Worm (Caenorhabditis elegans) whole organism, young adult: ENCODE results near the gene chil-12.

Source experiments
- C17E4.6 ChIP-seq: fragments of 200-800 bp; sonication (Bioruptor generic); IDR thresholded peaks from 2 replicates; pipeline ENCODE4 v1.3.6; 2022; ENCODE audit warnings: missing genetic modification reagents, missing genetic modification characterization, missing compliant biosample characterization
- D2030.7 ChIP-seq: fragments of 200-800 bp; sonication (Bioruptor generic); IDR thresholded peaks from 2 replicates; pipeline ENCODE4 v1.3.6; 2022; ENCODE audit warnings: missing genetic modification reagents, missing genetic modification characterization, missing compliant biosample characterization
- F10E7.11 ChIP-seq: sonication (generic microtip); optimal IDR thresholded peaks from 2 replicates; lab custom pipeline; 2017; ENCODE audit warnings: mild to moderate bottlenecking, missing genetic modification characterization, moderate library complexity, missing compliant biosample characterization
- F33H1.4 ChIP-seq: fragments of 200-800 bp; sonication (Bioruptor generic); IDR thresholded peaks from 2 replicates; pipeline ENCODE4 v1.3.6; 2022; ENCODE audit warnings: missing genetic modification reagents, missing genetic modification characterization, missing compliant biosample characterization
- F37B4.10 ChIP-seq: fragments of 200-800 bp; sonication (Bioruptor generic); IDR thresholded peaks from 2 replicates; pipeline ENCODE4 v1.3.6; 2022; ENCODE audit warnings: missing genetic modification characterization, missing compliant biosample characterization
- F57C9.4 ChIP-seq: sonication (generic microtip); optimal IDR thresholded peaks from 2 replicates; lab custom pipeline; 2017; ENCODE audit warnings: mild to moderate bottlenecking, missing genetic modification characterization, missing compliant biosample characterization
- Y53G8AR.9 ChIP-seq: fragments of 200-800 bp; sonication (Bioruptor generic); conservative IDR thresholded peaks from 2 replicates; pipeline ENCODE4 v1.3.6; 2022; ENCODE audit warnings: missing genetic modification reagents, missing genetic modification characterization, missing compliant biosample characterization
- Y56A3A.18 ChIP-seq: fragments of 200-800 bp; sonication (Bioruptor generic); IDR thresholded peaks from 2 replicates; pipeline ENCODE4 v1.3.6; 2022; ENCODE audit warnings: missing genetic modification reagents, missing genetic modification characterization, missing compliant biosample characterization
- Y79H2A.3 ChIP-seq: fragments of 200-800 bp; sonication (Bioruptor generic); conservative IDR thresholded peaks from 2 replicates; pipeline ENCODE4 v1.3.6; 2022; ENCODE audit warnings: missing genetic modification reagents, missing genetic modification characterization, missing compliant biosample characterization
- ZK185.1 ChIP-seq: sonication (generic microtip); optimal IDR thresholded peaks from 2 replicates; lab custom pipeline; 2016; ENCODE audit warnings: mild to moderate bottlenecking, missing genetic modification characterization, missing compliant biosample characterization; ENCODE audit not compliant: poor library complexity, severe bottlenecking
- atf-7 ChIP-seq: sonication (generic microtip); optimal IDR thresholded peaks from 2 replicates; lab custom pipeline; 2017; ENCODE audit warnings: mild to moderate bottlenecking, missing genetic modification characterization, missing compliant biosample characterization
- athp-1 ChIP-seq: sonication (generic microtip); optimal IDR thresholded peaks from 2 replicates; lab custom pipeline; 2017; ENCODE audit warnings: mild to moderate bottlenecking, missing genetic modification characterization, missing compliant biosample characterization
- ceh-40 ChIP-seq: fragments of 200-800 bp; sonication (Bioruptor generic); IDR thresholded peaks from 2 replicates; pipeline ENCODE4 v1.3.6; 2022; ENCODE audit warnings: missing genetic modification characterization, missing compliant biosample characterization
- ceh-91 ChIP-seq: fragments of 200-800 bp; sonication (Bioruptor generic); IDR thresholded peaks from 2 replicates; pipeline ENCODE4 v1.3.6; 2022; ENCODE audit warnings: missing genetic modification reagents, missing genetic modification characterization, missing compliant biosample characterization
- dpl-1 ChIP-seq: fragments of 150-350 bp; optimal IDR thresholded peaks from 2 replicates; lab custom pipeline; 2014; ENCODE audit warnings: missing biosample characterization, missing genetic modification reagents, missing genetic modification characterization
- efl-1 ChIP-seq: fragments of 150-350 bp; optimal IDR thresholded peaks from 2 replicates; lab custom pipeline; 2014; ENCODE audit warnings: missing biosample characterization, missing genetic modification reagents, missing genetic modification characterization
- ets-4 ChIP-seq: fragments of 200-800 bp; sonication (Bioruptor generic); optimal IDR thresholded peaks from 2 replicates; lab custom pipeline; 2018; ENCODE audit warnings: mild to moderate bottlenecking, missing genetic modification characterization, missing compliant biosample characterization
- fkh-3 ChIP-seq: sonication (generic microtip); optimal IDR thresholded peaks from 2 replicates; lab custom pipeline; 2016; ENCODE audit warnings: mild to moderate bottlenecking, missing genetic modification characterization, missing compliant biosample characterization
- him-1 ChIP-seq: sonication (generic microtip); optimal IDR thresholded peaks from 2 replicates; lab custom pipeline; 2016; ENCODE audit warnings: missing genotype, missing genetic modification reagents, missing genetic modification characterization, missing compliant biosample characterization
- hlh-12 ChIP-seq: sonication (generic microtip); optimal IDR thresholded peaks from 2 replicates; lab custom pipeline; 2016; ENCODE audit warnings: missing genetic modification characterization, missing compliant biosample characterization
- hrde-1 ChIP-seq: sonication (generic microtip); optimal IDR thresholded peaks from 2 replicates; lab custom pipeline; 2016; ENCODE audit warnings: missing genetic modification characterization, mild to moderate bottlenecking, missing compliant biosample characterization, moderate library complexity, missing genotype, missing genetic modification reagents, borderline replicate concordance
- hsf-1 ChIP-seq: fragments of 200-800 bp; sonication (Bioruptor generic); IDR thresholded peaks from 2 replicates; pipeline ENCODE4 v1.3.6; 2022; ENCODE audit warnings: missing genetic modification reagents, missing genetic modification characterization, missing compliant biosample characterization
- lag-1 ChIP-seq: fragments of 200-800 bp; sonication (Bioruptor generic); IDR thresholded peaks from 2 replicates; pipeline ENCODE4 v1.3.6; 2022; ENCODE audit warnings: missing genetic modification reagents, missing genetic modification characterization, missing compliant biosample characterization
- lin-40 ChIP-seq: sonication (generic microtip); optimal IDR thresholded peaks from 2 replicates; lab custom pipeline; 2016; ENCODE audit warnings: missing genetic modification characterization, mild to moderate bottlenecking, missing compliant biosample characterization, missing genotype, missing genetic modification reagents
- lsy-27 ChIP-seq: sonication (generic microtip); optimal IDR thresholded peaks from 2 replicates; lab custom pipeline; 2017; ENCODE audit warnings: missing genetic modification characterization, mild to moderate bottlenecking, missing compliant biosample characterization, antibody characterized with exemption, missing genotype, borderline replicate concordance; ENCODE audit not compliant: insufficient read depth
- madf-3 ChIP-seq: fragments of 200-800 bp; sonication (Bioruptor generic); IDR thresholded peaks from 2 replicates; pipeline ENCODE4 v1.3.6; 2022; ENCODE audit warnings: missing genetic modification reagents, missing genetic modification characterization, missing compliant biosample characterization
- mel-28 ChIP-seq: sonication (generic microtip); optimal IDR thresholded peaks from 2 replicates; lab custom pipeline; 2016; ENCODE audit warnings: borderline replicate concordance, mild to moderate bottlenecking, missing genetic modification characterization, missing compliant biosample characterization
- nhr-179 ChIP-seq: sonication (generic microtip); optimal IDR thresholded peaks from 2 replicates; lab custom pipeline; 2016; ENCODE audit warnings: mild to moderate bottlenecking, missing genetic modification characterization, missing compliant biosample characterization
- nhr-80 ChIP-seq: sonication (generic microtip); optimal IDR thresholded peaks from 2 replicates; lab custom pipeline; 2016; ENCODE audit warnings: missing genetic modification characterization, missing compliant biosample characterization
- nhr-90 ChIP-seq: sonication (generic microtip); optimal IDR thresholded peaks from 2 replicates; lab custom pipeline; 2016; ENCODE audit warnings: missing genotype, mild to moderate bottlenecking, missing genetic modification characterization, missing compliant biosample characterization
- pbrm-1 ChIP-seq: fragments of 200-800 bp; sonication (Bioruptor generic); IDR thresholded peaks from 2 replicates; pipeline ENCODE4 v1.3.6; 2022; ENCODE audit warnings: missing genetic modification reagents, missing genetic modification characterization, missing compliant biosample characterization
- sea-2 ChIP-seq: fragments of 200-800 bp; sonication (Bioruptor generic); IDR thresholded peaks from 2 replicates; pipeline ENCODE4 v1.3.6; 2022; ENCODE audit warnings: missing genetic modification characterization, missing compliant biosample characterization
- snpc-1.1 ChIP-seq: sonication (generic microtip); optimal IDR thresholded peaks from 2 replicates; lab custom pipeline; 2017; ENCODE audit warnings: missing genetic modification characterization, mild to moderate bottlenecking, missing compliant biosample characterization, antibody characterized with exemption, moderate library complexity, missing genotype, missing genetic modification reagents; ENCODE audit not compliant: insufficient read depth
- tbp1 ChIP-seq: fragments of 200-800 bp; sonication (Bioruptor generic); optimal IDR thresholded peaks from 2 replicates; lab custom pipeline; 2018; ENCODE audit warnings: mild to moderate bottlenecking, missing genetic modification characterization, missing compliant biosample characterization
- tbx-9 ChIP-seq: sonication (generic microtip); optimal IDR thresholded peaks from 2 replicates; lab custom pipeline; 2016; ENCODE audit warnings: borderline replicate concordance, missing genetic modification characterization, inconsistent platforms, missing compliant biosample characterization
- ztf-28 ChIP-seq: fragments of 200-800 bp; sonication (Bioruptor generic); IDR thresholded peaks from 2 replicates; pipeline ENCODE4 v1.3.6; 2022; ENCODE audit warnings: missing genetic modification reagents, missing genetic modification characterization, missing compliant biosample characterization

chil-12 gene

ce11 chrV:15274757-15275156 lies 33.4 kb downstream of the chil-12 start, which contains the start of gene srw-16:
Gene srw-16 (minus strand): TSS chrV:15274857.
- no peak for TF ChIP-seq athp-1 (tag; lab: Kevin White, UChicago)
- TF ChIP-seq ZK185.1 (tag; lab: Kevin White, UChicago): no peak
- no peak for TF ChIP-seq lin-40
- no peak for TF ChIP-seq Y56A3A.18 (GFP tag; lab: Robert Waterston, UW)
- TF ChIP-seq pbrm-1 (GFP tag; lab: Robert Waterston, UW): no peak
- TF ChIP-seq Y53G8AR.9: no peak
- no peak for TF ChIP-seq F57C9.4 (tag; lab: Kevin White, UChicago)
- no peak for TF ChIP-seq mel-28 (tag; lab: Kevin White, UChicago)
- TF ChIP-seq F33H1.4 (GFP tag; lab: Robert Waterston, UW): no peak
- no peak for TF ChIP-seq F10E7.11 (tag; lab: Kevin White, UChicago)
- no peak for TF ChIP-seq lsy-27 (tag; lab: Kevin White, UChicago)
- TF ChIP-seq efl-1: no peak
- no peak for TF ChIP-seq C17E4.6 (GFP tag; lab: Robert Waterston, UW)
- TF ChIP-seq ceh-91 (GFP tag; lab: Robert Waterston, UW): no peak
- no peak for TF ChIP-seq him-1 (tag; lab: Kevin White, UChicago)
- no peak for TF ChIP-seq D2030.7 (GFP tag; lab: Robert Waterston, UW)

- TF ChIP-seq dpl-1 (GFP tag; lab: Kevin White, UChicago) (no peak), tbp1 (no peak), tbx-9 (no peak), ceh-40 (GFP tag; lab: Robert Waterston, UW) (no peak), F37B4.10 (GFP tag; lab: Robert Waterston, UW) (no peak), lag-1 (GFP tag; lab: Robert Waterston, UW) (no peak), C17E4.6 (GFP tag; lab: Robert Waterston, UW) (no peak), D2030.7 (GFP tag; lab: Robert Waterston, UW) (no peak), hrde-1 (tag; lab: Kevin White, UChicago) (no peak), fkh-3 (tag; lab: Kevin White, UChicago) (no peak), nhr-90 (tag; lab: Kevin White, UChicago) (no peak), Y79H2A.3 (GFP tag; lab: Robert Waterston, UW) (no peak), sea-2 (GFP tag; lab: Robert Waterston, UW) (no peak), ets-4 (GFP tag; lab: Kevin White, UChicago) (no peak), hsf-1 (GFP tag; lab: Robert Waterston, UW) (no peak), nhr-179 (tag; lab: Kevin White, UChicago) (no peak)
Measured at ce11 chrV:15276915-15277314, 35.6 kb downstream of the chil-12 start, which contains the start of gene srw-17. Gene srw-17 (minus strand): TSS chrV:15277015.

ce11 chrV:15281279-15281949 lies 40.1 kb downstream of the chil-12 start, which contains the start of the genes srw-19 and srx-51:
Gene srw-19 (minus strand): TSS chrV:15281379.
Gene srx-51 (plus strand): TSS chrV:15281899.
- no peak for TF ChIP-seq athp-1 (tag; lab: Kevin White, UChicago)
- TF ChIP-seq F37B4.10 (GFP tag; lab: Robert Waterston, UW): no peak
- TF ChIP-seq ztf-28: no peak
- TF ChIP-seq hlh-12 (tag; lab: Kevin White, UChicago): no peak
- TF ChIP-seq F57C9.4 (tag; lab: Kevin White, UChicago): no peak

ce11 chrV:15285984-15286383 lies 44.6 kb downstream of the chil-12 start:
- TF ChIP-seq atf-7 (tag; lab: Kevin White, UChicago) (peak; percentile 89), snpc-1.1 (tag; lab: Kevin White, UChicago) (no peak), madf-3 (GFP tag; lab: Robert Waterston, UW) (0 out of 2 replicates have a peak, but pooled peaks have one; percentile 7), nhr-80 (tag; lab: Kevin White, UChicago) (peak; percentile 59)
- TF ChIP-seq, all 124 proteins: peak for 3
